Worm (Caenorhabditis elegans) whole organism, early embryonic: ENCODE data around the gene tcl-2.

Source experiments
- aly-1 ChIP-seq: sonication (generic microtip); optimal IDR thresholded peaks from 2 replicates; lab custom pipeline; 2016; ENCODE audit warnings: missing genetic modification characterization, missing compliant biosample characterization
- ama-1 ChIP-seq: fragments of 150-350 bp; optimal IDR thresholded peaks from 2 replicates; lab custom pipeline; 2014
- ets-7 ChIP-seq: sonication (generic microtip); optimal IDR thresholded peaks from 2 replicates; lab custom pipeline; 2016; ENCODE audit warnings: missing genotype, missing genetic modification characterization, missing compliant biosample characterization
- flt-1 ChIP-seq: fragments of 200-800 bp; sonication (Bioruptor generic); IDR thresholded peaks from 2 replicates; pipeline ENCODE4 v1.3.6; 2022; ENCODE audit warnings: missing genetic modification characterization, missing compliant biosample characterization
- hnd-1 ChIP-seq: sonication (generic microtip); optimal IDR thresholded peaks from 2 replicates; lab custom pipeline; 2016; ENCODE audit warnings: missing genetic modification characterization, missing compliant biosample characterization
- pes-1 ChIP-seq: fragments of 200-800 bp; sonication (Bioruptor generic); IDR thresholded peaks from 2 replicates; pipeline ENCODE4 v1.3.6; 2022; ENCODE audit warnings: missing genetic modification reagents, missing genetic modification characterization, missing compliant biosample characterization
- scrt-1 ChIP-seq: fragments of 200-800 bp; sonication (Bioruptor generic); IDR thresholded peaks from 2 replicates; pipeline ENCODE4 v1.3.6; 2022; ENCODE audit warnings: missing genetic modification characterization, missing compliant biosample characterization
- sea-1 ChIP-seq: fragments of 200-800 bp; sonication (Bioruptor generic); conservative IDR thresholded peaks from 2 replicates; pipeline ENCODE4 v1.3.6; 2022; ENCODE audit warnings: missing genetic modification characterization, missing compliant biosample characterization
- tbx-11 ChIP-seq: fragments of 200-800 bp; sonication (Bioruptor generic); IDR thresholded peaks from 2 replicates; pipeline ENCODE4 v1.3.6; 2022; ENCODE audit warnings: missing genetic modification characterization, missing compliant biosample characterization
- tbx-37 ChIP-seq: fragments of 200-800 bp; sonication (Bioruptor generic); conservative IDR thresholded peaks from 2 replicates; pipeline ENCODE4 v1.3.6; 2022; ENCODE audit warnings: missing genetic modification reagents, missing genetic modification characterization, missing compliant biosample characterization
- tra-4 ChIP-seq: sonication (generic microtip); optimal IDR thresholded peaks from 2 replicates; lab custom pipeline; 2017; ENCODE audit warnings: missing genetic modification characterization, missing compliant biosample characterization

ce11 chrIV:157809-158208, 21.1 kb upstream of the tcl-2 start, which contains the start of gene gegf-1:
- no peak for TF ChIP-seq aly-1 (tag; lab: Kevin White, UChicago)
- no peak for TF ChIP-seq ama-1
- TF ChIP-seq hnd-1 (tag; lab: Kevin White, UChicago): no peak
- TF ChIP-seq scrt-1 (GFP tag; lab: Robert Waterston, UW): no peak
- TF ChIP-seq ets-7 (tag; lab: Kevin White, UChicago): no peak
- no peak for TF ChIP-seq flt-1 (GFP tag; lab: Robert Waterston, UW)
- TF ChIP-seq sea-1 (GFP tag; lab: Robert Waterston, UW): no peak
- TF ChIP-seq pes-1: no peak
- TF ChIP-seq tbx-37 (GFP tag; lab: Robert Waterston, UW): no peak
- TF ChIP-seq tbx-11 (GFP tag; lab: Robert Waterston, UW): no peak
- TF ChIP-seq tra-4: no peak
